Fruit fly (Drosophila melanogaster) whole organism, embryonic: ENCODE data around the gene Pxn.

Source experiments
- Bdp1 ChIP-seq: fragments of 200-800 bp; sonication (Bioruptor generic); optimal IDR thresholded peaks from 3 replicates; lab custom pipeline; 2016; ENCODE audit warnings: missing biosample characterization, missing genetic modification characterization
- Bgb ChIP-seq: fragments of 200-800 bp; sonication (Bioruptor generic); IDR thresholded peaks from 2 replicates; pipeline ENCODE4 v1.3.6; 2022; ENCODE audit warnings: missing biosample characterization, missing genetic modification characterization; ENCODE audit not compliant: partially characterized antibody
- CG1024 ChIP-seq: fragments of 200-800 bp; sonication (Bioruptor generic); IDR thresholded peaks from 2 replicates; pipeline ENCODE4 v1.3.6; 2022; ENCODE audit warnings: missing biosample characterization, missing genetic modification characterization
- CG11504 ChIP-seq: fragments of 200-800 bp; sonication (Bioruptor generic); optimal IDR thresholded peaks from 3 replicates; lab custom pipeline; 2019; ENCODE audit warnings: missing biosample characterization, mild to moderate bottlenecking, missing genetic modification characterization, moderate library complexity
- CG13624 ChIP-seq: fragments of 200-800 bp; sonication (Bioruptor generic); optimal IDR thresholded peaks from 2 replicates; lab custom pipeline; 2016; ENCODE audit warnings: missing biosample characterization, missing genetic modification characterization
- CG14710 ChIP-seq: fragments of 200-800 bp; sonication (Bioruptor generic); optimal IDR thresholded peaks from 3 replicates; lab custom pipeline; 2019; ENCODE audit warnings: missing biosample characterization, mild to moderate bottlenecking, missing genetic modification characterization, moderate library complexity
- CG15269 ChIP-seq: fragments of 200-800 bp; sonication (Bioruptor generic); optimal IDR thresholded peaks from 2 replicates; lab custom pipeline; 2018; ENCODE audit warnings: missing biosample characterization, mild to moderate bottlenecking, missing genetic modification characterization, moderate library complexity
- CG15601 ChIP-seq: fragments of 200-800 bp; sonication (Bioruptor generic); optimal IDR thresholded peaks from 3 replicates; lab custom pipeline; 2019; ENCODE audit warnings: missing biosample characterization, mild to moderate bottlenecking, missing genetic modification characterization, moderate library complexity
- CG1602 ChIP-seq: fragments of 200-800 bp; sonication (Bioruptor generic); optimal IDR thresholded peaks from 3 replicates; lab custom pipeline; 2016; ENCODE audit warnings: missing biosample characterization, missing genetic modification characterization
- CG1647 ChIP-seq: fragments of 200-800 bp; sonication (Bioruptor generic); optimal IDR thresholded peaks from 3 replicates; lab custom pipeline; 2016; ENCODE audit warnings: missing biosample characterization, missing genetic modification characterization
- CG16813 ChIP-seq: fragments of 200-800 bp; sonication (Bioruptor generic); IDR thresholded peaks from 3 replicates; pipeline ENCODE4 v1.3.6; 2022; ENCODE audit warnings: missing biosample characterization, missing genetic modification characterization; ENCODE audit not compliant: partially characterized antibody
- CG18262 ChIP-seq: fragments of 200-800 bp; optimal IDR thresholded peaks from 3 replicates; lab custom pipeline; 2019; ENCODE audit warnings: missing biosample characterization, mild to moderate bottlenecking, missing genetic modification characterization, moderate library complexity
- CG2678 ChIP-seq: fragments of 200-800 bp; sonication (Bioruptor generic); optimal IDR thresholded peaks from 3 replicates; lab custom pipeline; 2019; ENCODE audit warnings: missing biosample characterization, mild to moderate bottlenecking, missing genetic modification characterization, moderate library complexity
- CG2889 ChIP-seq: fragments of 200-800 bp; sonication (Bioruptor generic); IDR thresholded peaks from 3 replicates; pipeline ENCODE4 v1.3.6; 2022; ENCODE audit warnings: missing biosample characterization, missing genetic modification characterization
- CG4730 ChIP-seq: fragments of 200-800 bp; sonication (Bioruptor generic); IDR thresholded peaks from 2 replicates; pipeline ENCODE4 v1.3.6; 2022; ENCODE audit warnings: missing biosample characterization, missing genetic modification characterization
- CG6272 ChIP-seq: fragments of 200-800 bp; sonication (Bioruptor generic); IDR thresholded peaks from 2 replicates; pipeline ENCODE4 v1.3.6; 2022; ENCODE audit warnings: missing biosample characterization, missing genetic modification characterization
- Chrac-16 ChIP-seq: fragments of 200-800 bp; sonication (Bioruptor generic); optimal IDR thresholded peaks from 3 replicates; lab custom pipeline; 2016; ENCODE audit warnings: missing biosample characterization, missing genetic modification characterization
- Dll ChIP-seq: fragments of 200-800 bp; sonication (Bioruptor generic); IDR thresholded peaks from 4 replicates; pipeline ENCODE4 v1.3.6; 2022; ENCODE audit warnings: missing biosample characterization, missing genetic modification characterization; ENCODE audit not compliant: partially characterized antibody
- Elba2 ChIP-seq: fragments of 200-800 bp; sonication (Bioruptor generic); optimal IDR thresholded peaks from 3 replicates; lab custom pipeline; 2016; ENCODE audit warnings: missing biosample characterization, missing genetic modification characterization
- Fer3 ChIP-seq: fragments of 200-800 bp; sonication (Bioruptor generic); optimal IDR thresholded peaks from 2 replicates; lab custom pipeline; 2018; ENCODE audit warnings: missing biosample characterization, mild to moderate bottlenecking, missing genetic modification characterization, moderate library complexity
- HLH3B ChIP-seq: fragments of 200-800 bp; sonication (Bioruptor generic); IDR thresholded peaks from 2 replicates; pipeline ENCODE4 v1.3.6; 2022; ENCODE audit warnings: missing biosample characterization, missing genetic modification characterization
- Hand ChIP-seq: fragments of 200-800 bp; sonication (Bioruptor generic); optimal IDR thresholded peaks from 2 replicates; lab custom pipeline; 2017; ENCODE audit warnings: mild to moderate bottlenecking, missing biosample characterization, missing genetic modification reagents, missing genetic modification characterization
- Jarid2 ChIP-seq: fragments of 200-800 bp; sonication (Bioruptor generic); optimal IDR thresholded peaks from 3 replicates; lab custom pipeline; 2017; ENCODE audit warnings: mild to moderate bottlenecking, missing biosample characterization, missing genetic modification reagents, missing genetic modification characterization
- Nf-YA ChIP-seq: fragments of 200-800 bp; sonication (Bioruptor generic); IDR thresholded peaks from 2 replicates; pipeline ENCODE4 v1.3.6; 2022; ENCODE audit warnings: missing biosample characterization, missing genetic modification characterization
- Sox100B ChIP-seq: fragments of 200-800 bp; sonication (Bioruptor generic); optimal IDR thresholded peaks from 3 replicates; lab custom pipeline; 2018; ENCODE audit warnings: missing biosample characterization, mild to moderate bottlenecking, missing genetic modification characterization
- ab ChIP-seq: fragments of 200-800 bp; sonication (Bioruptor generic); optimal IDR thresholded peaks from 2 replicates; lab custom pipeline; 2016; ENCODE audit warnings: missing biosample characterization, missing genetic modification characterization
- ac ChIP-seq: fragments of 200-800 bp; sonication (Bioruptor generic); optimal IDR thresholded peaks from 3 replicates; lab custom pipeline; 2017; ENCODE audit warnings: missing biosample characterization, mild to moderate bottlenecking, missing genetic modification characterization
- ase ChIP-seq: fragments of 200-800 bp; sonication (Bioruptor generic); IDR thresholded peaks from 3 replicates; pipeline ENCODE4 v1.3.6; 2022; ENCODE audit warnings: missing biosample characterization, missing genetic modification characterization
- bbx ChIP-seq: fragments of 200-800 bp; sonication (Bioruptor generic); IDR thresholded peaks from 2 replicates; pipeline ENCODE4 v1.3.6; 2022; ENCODE audit warnings: missing biosample characterization, missing genetic modification characterization; ENCODE audit not compliant: partially characterized antibody
- bcd ChIP-seq: fragments of 200-800 bp; sonication (Bioruptor generic); optimal IDR thresholded peaks from 2 replicates; lab custom pipeline; 2017; ENCODE audit warnings: missing biosample characterization, mild to moderate bottlenecking, missing genetic modification characterization
- chm ChIP-seq: fragments of 200-800 bp; sonication (Bioruptor generic); IDR thresholded peaks from 2 replicates; pipeline ENCODE4 v1.3.6; 2022; ENCODE audit warnings: missing biosample characterization, missing genetic modification characterization
- en ChIP-seq: fragments of 200-800 bp; sonication (Bioruptor generic); optimal IDR thresholded peaks from 2 replicates; lab custom pipeline; 2016; ENCODE audit warnings: missing biosample characterization, missing genetic modification characterization
- grn ChIP-seq: fragments of 200-800 bp; sonication (Bioruptor generic); optimal IDR thresholded peaks from 3 replicates; lab custom pipeline; 2017; ENCODE audit warnings: missing biosample characterization, missing genetic modification characterization
- hkb ChIP-seq, 2 experiments: fragments of 200-800 bp in 1 of 2; fragments of >200 bp in 1 of 2; sonication (Bioruptor generic) in 1 of 2; IDR thresholded peaks in 1 of 2; optimal IDR thresholded peaks in 1 of 2; 2 replicates each; pipeline versions ENCODE4 v1.3.6 to Lab custom; 2017 to 2022; ENCODE audit warnings: missing biosample characterization in 1 of 2, missing genetic modification characterization in 1 of 2
- jigr1 ChIP-seq: fragments of 200-800 bp; sonication (Bioruptor generic); IDR thresholded peaks from 3 replicates; pipeline ENCODE4 v1.3.6; 2022; ENCODE audit warnings: missing biosample characterization, missing genetic modification characterization
- lab ChIP-seq: fragments of 200-800 bp; sonication (Bioruptor generic); optimal IDR thresholded peaks from 3 replicates; lab custom pipeline; 2017; ENCODE audit warnings: missing biosample characterization, missing genetic modification characterization, mild to moderate bottlenecking, moderate library complexity, missing genetic modification reagents
- lola ChIP-seq, 3 experiments: fragments of >200 bp in 2 of 3; fragments of 200-800 bp in 1 of 3; sonication (Bioruptor generic) in 1 of 3; optimal IDR thresholded peaks; 2 replicates each; lab custom pipeline; 2017 to 2019; ENCODE audit warnings: missing biosample characterization in 3 of 3, missing genetic modification characterization in 3 of 3, mild to moderate bottlenecking in 1 of 3, moderate library complexity in 1 of 3
- onecut ChIP-seq: fragments of 200-800 bp; sonication (Bioruptor generic); IDR thresholded peaks from 2 replicates; pipeline ENCODE4 v1.3.6; 2022; ENCODE audit warnings: missing biosample characterization, missing genetic modification characterization
- org-1 ChIP-seq: fragments of 200-800 bp; sonication (Bioruptor generic); optimal IDR thresholded peaks from 2 replicates; lab custom pipeline; 2017; ENCODE audit warnings: missing biosample characterization, missing genetic modification characterization
- repo ChIP-seq: fragments of 200-800 bp; sonication (Bioruptor generic); optimal IDR thresholded peaks from 2 replicates; lab custom pipeline; 2016; ENCODE audit warnings: missing biosample characterization, missing genetic modification characterization
- sim ChIP-seq: fragments of 200-800 bp; sonication (Bioruptor generic); IDR thresholded peaks from 2 replicates; pipeline ENCODE4 v1.3.6; 2022; ENCODE audit warnings: missing biosample characterization, missing genetic modification characterization
- sna ChIP-seq: fragments of 200-800 bp; sonication (Bioruptor generic); IDR thresholded peaks from 2 replicates; pipeline ENCODE4 v1.3.6; 2022; ENCODE audit warnings: missing biosample characterization, missing genetic modification characterization; ENCODE audit not compliant: partially characterized antibody
- ssp ChIP-seq: fragments of 200-800 bp; sonication (Bioruptor generic); IDR thresholded peaks from 2 replicates; pipeline ENCODE4 v1.3.6; 2022; ENCODE audit warnings: missing biosample characterization, missing genetic modification characterization
- sug ChIP-seq: fragments of 200-800 bp; optimal IDR thresholded peaks from 2 replicates; lab custom pipeline; 2019; ENCODE audit warnings: missing biosample characterization, mild to moderate bottlenecking, missing genetic modification characterization, moderate library complexity
- toy ChIP-seq: fragments of 200-800 bp; sonication (Bioruptor generic); IDR thresholded peaks from 2 replicates; pipeline ENCODE4 v1.3.6; 2022; ENCODE audit warnings: missing biosample characterization, missing genetic modification characterization
- ttk ChIP-seq: fragments of 200-800 bp; sonication (Bioruptor generic); IDR thresholded peaks from 2 replicates; pipeline ENCODE4 v2.1.2; 2022; ENCODE audit warnings: missing biosample characterization, missing genetic modification characterization
- wek ChIP-seq: fragments of 200-800 bp; sonication (Bioruptor generic); optimal IDR thresholded peaks from 3 replicates; lab custom pipeline; 2018; ENCODE audit warnings: missing biosample characterization, mild to moderate bottlenecking, missing genetic modification characterization, moderate library complexity
- yki ChIP-seq: fragments of >200 bp; optimal IDR thresholded peaks from 3 replicates; lab custom pipeline; 2018

Gene Pxn

dm6 chr3L:2634929-2635799 lies 5.3 kb upstream of the Pxn start (continued):
- TF ChIP-seq Dll (GFP tag; lab: Robert Waterston, UW) (peak; percentile 72; the same call in 2 of the 4 replicates), en (GFP tag; lab: Kevin White, UChicago) (peak; percentile 77), CG1602 (GFP tag; lab: Kevin White, UChicago) (no peak), ab (GFP tag; lab: Kevin White, UChicago) (peak; percentile 30), Nf-YA (GFP tag; lab: Robert Waterston, UW) (peak; percentile 19; the same call in 1 of the 2 replicates), lab (GFP tag; lab: Kevin White, UChicago) (peak; percentile 96), chm (GFP tag; lab: Robert Waterston, UW) (peak; percentile 94), Bgb (GFP tag; lab: Robert Waterston, UW) (peak; percentile 86), bcd (GFP tag; lab: Kevin White, UChicago) (peak; percentile 87), Chrac-16 (GFP tag; lab: Kevin White, UChicago) (peak; percentile 51), CG16813 (GFP tag; lab: Robert Waterston, UW) (peak; percentile 77), toy (GFP tag; lab: Robert Waterston, UW) (peak; percentile 64; the same call in 1 of the 2 replicates), CG1647 (GFP tag; lab: Kevin White, UChicago) (peak; percentile 61), ssp (peak; percentile 52), CG13624 (GFP tag; lab: Kevin White, UChicago) (peak; percentile 81), ttk (peak; percentile 80), CG2889 (no peak), Fer3 (tag; lab: Kevin White, UChicago) (peak; percentile 81), CG15601 (tag; lab: Kevin White, UChicago) (peak; percentile 73), sim (GFP tag; lab: Robert Waterston, UW) (peak; percentile 75), sug (peak; percentile 78), CG4730 (GFP tag; lab: Robert Waterston, UW) (peak; percentile 38; the same call in 1 of the 2 replicates), grn (GFP tag; lab: Kevin White, UChicago) (peak; percentile 70), CG6272 (GFP tag; lab: Robert Waterston, UW) (no peak), CG18262 (peak; percentile 56), wek (GFP tag; lab: Kevin White, UChicago) (peak; percentile 87), Sox100B (GFP tag; lab: Kevin White, UChicago) (peak; percentile 86), ase (peak; percentile 72), repo (GFP tag; lab: Kevin White, UChicago) (peak; percentile 76), CG2678 (tag; lab: Kevin White, UChicago) (peak; percentile 68), yki (lab: Kevin White, UChicago) (no peak), Hand (peak; percentile 87), ac (peak; percentile 86), Jarid2 (GFP tag; lab: Kevin White, UChicago) (peak; percentile 59), org-1 (peak; percentile 69), hkb (optimal IDR thresholded peaks at IDR 0.05; lab: Kevin White, UChicago) (no peak), hkb (GFP tag; IDR thresholded peaks at IDR 0.05; lab: Robert Waterston, UW) (peak; percentile 78), lola (GFP tag; optimal IDR thresholded peaks at IDR 0.05; lab: Kevin White, UChicago) (peak in 2 of 3 experiments; percentile 47 to 53), sna (GFP tag; lab: Robert Waterston, UW) (peak; percentile 41; the same call in 1 of the 2 replicates), jigr1 (GFP tag; lab: Robert Waterston, UW) (no peak), CG15269 (tag; lab: Kevin White, UChicago) (peak; percentile 74), CG11504 (tag; lab: Kevin White, UChicago) (peak; percentile 68), Bdp1 (GFP tag; lab: Kevin White, UChicago) (peak; percentile 61), Elba2 (no peak), HLH3B (peak; percentile 56; the same call in 1 of the 2 replicates), bbx (GFP tag; lab: Robert Waterston, UW) (peak; percentile 76), CG1024 (GFP tag; lab: Robert Waterston, UW) (peak; percentile 62), CG14710 (tag; lab: Kevin White, UChicago) (peak; percentile 78), onecut (GFP tag; lab: Robert Waterston, UW) (peak; percentile 85)
